Fruit fly (Drosophila melanogaster) whole organism, prepupa: ENCODE results near the gene CG13405.
A peak's percentile ranks its signal among the peaks of the same experiment; 100 is the strongest.

ENCODE experiments used
- CG11294 ChIP-seq: fragments of 200-800 bp; sonication (Bioruptor generic); IDR thresholded peaks from 2 replicates; pipeline ENCODE4 v1.3.6; 2022; ENCODE audit warnings: missing biosample characterization, missing genetic modification characterization
- CG15336 ChIP-seq: fragments of 200-800 bp; sonication (Bioruptor generic); IDR thresholded peaks from 2 replicates; pipeline ENCODE4 v1.3.6; 2022; ENCODE audit warnings: missing biosample characterization, missing genetic modification characterization
- CG8119 ChIP-seq: fragments of 200-800 bp; sonication (Bioruptor generic); IDR thresholded peaks from 3 replicates; pipeline ENCODE4 v1.3.6; 2022; ENCODE audit warnings: missing biosample characterization, missing genetic modification characterization
- CG8632 ChIP-seq: fragments of 200-800 bp; sonication (Bioruptor generic); optimal IDR thresholded peaks from 3 replicates; lab custom pipeline; 2016; ENCODE audit warnings: missing biosample characterization, missing genetic modification characterization
- esn ChIP-seq: fragments of 200-800 bp; sonication (Bioruptor generic); optimal IDR thresholded peaks from 2 replicates; lab custom pipeline; 2016; ENCODE audit warnings: missing biosample characterization, mild to moderate bottlenecking, missing genetic modification characterization, moderate library complexity
- fd59A ChIP-seq: fragments of 200-800 bp; sonication (Bioruptor generic); optimal IDR thresholded peaks from 2 replicates; lab custom pipeline; 2017; ENCODE audit warnings: missing biosample characterization, mild to moderate bottlenecking, missing genetic modification characterization, missing genetic modification reagents
- pdm3 ChIP-seq: fragments of 200-800 bp; sonication (Bioruptor generic); optimal IDR thresholded peaks from 3 replicates; lab custom pipeline; 2016; ENCODE audit warnings: missing biosample characterization, missing genetic modification characterization

dm6 chr3L:73352-74147 is 1.6 kb downstream of the CG13405 start:
- TF ChIP-seq CG8119 (GFP tag; lab: Robert Waterston, UW) (0 out of 3 replicates have a peak, but pooled peaks have one; percentile 20), esn (GFP tag; lab: Kevin White, UChicago) (peak; percentile 73), CG15336 (no peak), fd59A (GFP tag; lab: Kevin White, UChicago) (peak; percentile 76), CG11294 (GFP tag; lab: Robert Waterston, UW) (no peak), CG8632 (GFP tag; lab: Kevin White, UChicago) (peak; percentile 58), pdm3 (peak; percentile 66)
